Fruit fly (Drosophila melanogaster) whole organism: ENCODE results near the gene mbo.

Experiments
- Dll ChIP-seq: fragments of >200 bp; optimal IDR thresholded peaks from 2 replicates; lab custom pipeline; 2017
- pan ChIP-seq: fragments of >200 bp; optimal IDR thresholded peaks from 2 replicates; lab custom pipeline; 2017
- psq ChIP-seq: fragments of >200 bp; optimal IDR thresholded peaks from 2 replicates; lab custom pipeline; 2017
- usp ChIP-seq: fragments of >200 bp; optimal IDR thresholded peaks from 2 replicates; lab custom pipeline; 2017; ENCODE audit warnings: missing biosample characterization, missing genetic modification characterization, mixed read lengths

DNA sequence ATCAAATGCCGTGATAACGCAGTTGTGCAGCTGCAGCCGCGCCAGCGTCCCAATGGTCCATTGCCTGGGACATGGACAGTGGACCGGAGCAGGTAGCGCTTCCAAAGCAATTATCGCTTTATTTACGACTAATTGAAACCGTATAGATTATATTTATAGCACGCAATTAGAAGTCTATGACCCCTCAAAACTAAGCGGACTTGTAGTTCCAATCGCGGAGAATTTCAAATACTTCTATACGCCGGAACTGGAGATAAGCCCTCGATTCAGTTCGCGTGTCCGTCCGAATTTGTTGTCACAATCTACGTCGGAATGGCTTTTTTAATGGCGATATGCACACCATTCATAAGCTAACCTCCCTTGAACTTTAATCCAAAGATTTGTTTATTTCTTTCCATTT lies 6.4 kb upstream of the mbo start:
- TF ChIP-seq psq (no peak), usp (no peak), pan (lab: Kevin White, UChicago) (no peak), Dll (lab: Kevin White, UChicago) (no peak)
